Fruit fly (Drosophila melanogaster): Measurements from ENCODE around the gene HGTX.
A peak's percentile ranks its signal among the peaks of the same experiment; 100 is the strongest.

Gene HGTX

DNA sequence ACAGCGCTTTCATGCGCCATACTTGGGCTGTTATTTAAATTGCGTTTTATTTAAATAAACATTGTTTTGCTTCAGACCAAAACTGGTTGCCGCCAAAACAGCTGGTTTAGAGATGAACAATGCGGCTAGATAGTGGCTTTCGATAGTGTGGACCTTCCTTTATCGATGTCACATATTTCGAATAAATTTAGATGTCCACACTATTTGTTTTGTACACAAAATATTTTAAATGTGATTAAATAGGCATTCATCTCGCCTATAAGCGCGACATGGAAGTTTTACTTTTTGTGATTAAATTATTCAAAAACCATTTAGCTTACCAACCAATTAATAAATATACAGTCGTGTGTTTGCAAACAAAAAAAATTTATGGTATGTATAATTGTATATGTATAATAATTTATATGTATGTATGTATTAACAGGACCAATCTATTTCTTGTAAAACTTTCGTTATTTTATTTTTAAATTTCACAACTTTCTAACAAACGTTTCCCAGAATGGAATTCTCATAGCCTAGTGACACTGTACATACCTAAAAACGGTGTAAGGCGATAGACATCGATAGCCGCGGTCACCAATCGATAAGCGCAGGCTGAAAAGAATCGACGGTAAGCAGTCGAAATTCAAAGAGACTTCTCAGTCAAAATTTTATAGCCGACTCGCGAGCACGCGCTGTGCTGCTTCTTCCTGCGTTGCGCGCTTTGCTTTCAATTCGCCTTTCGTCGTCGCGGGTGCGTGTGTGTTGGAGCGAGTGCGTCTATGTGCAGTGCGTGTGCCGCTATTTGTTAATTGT, 32.8 kb upstream of the HGTX start, which contains the start of the genes RecQ5 and dlp (continued):
- TF ChIP-seq vfl (GFP tag; optimal IDR thresholded peaks at IDR 0.05) = peak; percentile 74
- peak; percentile 77 for TF ChIP-seq B-H2 (GFP tag; optimal IDR thresholded peaks at IDR 0.05)
- no peak for TF ChIP-seq CG11696 (GFP tag; IDR thresholded peaks at IDR 0.05)
- TF ChIP-seq Scr (GFP tag; IDR thresholded peaks at IDR 0.05; ENCODE audit: partially characterized antibody) = peak; percentile 81
- peak; percentile 38 for TF ChIP-seq CG4617 (GFP tag; optimal IDR thresholded peaks at IDR 0.05; ENCODE audit: borderline replicate concordance)
- peak; percentile 45 for TF ChIP-seq Atf-2 (GFP tag; optimal IDR thresholded peaks at IDR 0.05)
- no peak for TF ChIP-seq fru (optimal IDR thresholded peaks at IDR 0.05)
- peak; percentile 45 for TF ChIP-seq Lhr (GFP tag; optimal IDR thresholded peaks at IDR 0.05)
- TF ChIP-seq kni (GFP tag; optimal IDR thresholded peaks at IDR 0.05) = peak; percentile 35
- TF ChIP-seq TFAM (GFP tag; optimal IDR thresholded peaks at IDR 0.05) = no peak
- peak; percentile 11 for TF ChIP-seq pfk (GFP tag; optimal IDR thresholded peaks at IDR 0.05)
- peak; percentile 5 for TF ChIP-seq CG7928 (GFP tag; optimal IDR thresholded peaks at IDR 0.05)
- no peak for TF ChIP-seq gt (GFP tag; IDR thresholded peaks at IDR 0.05)
- TF ChIP-seq toy (GFP tag; IDR thresholded peaks at IDR 0.05) = no peak
- TF ChIP-seq sc (optimal IDR thresholded peaks at IDR 0.05) = no peak
- TF ChIP-seq sc (GFP tag; optimal IDR thresholded peaks at IDR 0.05) = peak; percentile 66
- peak; percentile 89 for TF ChIP-seq CG13775 (GFP tag; optimal IDR thresholded peaks at IDR 0.05)
- peak; percentile 66 for TF ChIP-seq BtbVII (GFP tag; optimal IDR thresholded peaks at IDR 0.05)
- no peak for TF ChIP-seq CG8359 (GFP tag; optimal IDR thresholded peaks at IDR 0.05; ENCODE audit: borderline replicate concordance)
- TF ChIP-seq h (optimal IDR thresholded peaks at IDR 0.05) = no peak
- peak; percentile 80 for TF ChIP-seq sug (tag; optimal IDR thresholded peaks at IDR 0.05)
- TF ChIP-seq Hey (tag; optimal IDR thresholded peaks at IDR 0.05) = peak; percentile 41
- peak; percentile 27 for TF ChIP-seq kah (GFP tag; optimal IDR thresholded peaks at IDR 0.05)
- TF ChIP-seq Blimp-1 (GFP tag; optimal IDR thresholded peaks at IDR 0.05) = peak; percentile 69
- no peak for TF ChIP-seq croc (GFP tag; conservative IDR thresholded peaks at IDR 0.05)
- peak; percentile 82 for TF ChIP-seq CG2199 (GFP tag; IDR thresholded peaks at IDR 0.05)
- TF ChIP-seq MTF-1 (GFP tag; optimal IDR thresholded peaks at IDR 0.05; ENCODE audit: borderline replicate concordance) = peak; percentile 68
- peak; percentile 67 for TF ChIP-seq CG17361 (GFP tag; IDR thresholded peaks at IDR 0.05)
- TF ChIP-seq da (GFP tag; optimal IDR thresholded peaks at IDR 0.05) = no peak
- peak; percentile 3 for TF ChIP-seq CG17186 (GFP tag; optimal IDR thresholded peaks at IDR 0.05)
- peak; percentile 55 for TF ChIP-seq NC2β (GFP tag; optimal IDR thresholded peaks at IDR 0.05)
- peak; percentile 58 for TF ChIP-seq CG11247 (GFP tag; IDR thresholded peaks at IDR 0.05)
- peak; percentile 58; the same call in 1 of the 3 replicates for TF ChIP-seq ase (GFP tag; IDR thresholded peaks at IDR 0.05)
- TF ChIP-seq Fer3 (tag; optimal IDR thresholded peaks at IDR 0.05) = peak; percentile 61
- TF ChIP-seq zf30C (GFP tag; optimal IDR thresholded peaks at IDR 0.05) = peak; percentile 25
- TF ChIP-seq Xbp1 (GFP tag; optimal IDR thresholded peaks at IDR 0.05) = peak; percentile 89
- TF ChIP-seq chif (GFP tag; optimal IDR thresholded peaks at IDR 0.05) = peak in 1 of 2 experiments; percentile 49
- no peak for TF ChIP-seq CTCF (GFP tag; optimal IDR thresholded peaks at IDR 0.05)
- TF ChIP-seq CG14050 (GFP tag; IDR thresholded peaks at IDR 0.05) = no peak; the same call in 1 of the 3 replicates
- TF ChIP-seq vvl (GFP tag; IDR thresholded peaks at IDR 0.05) = peak; percentile 84
- TF ChIP-seq eyg (GFP tag; optimal IDR thresholded peaks at IDR 0.05) = no peak
- TF ChIP-seq psq (GFP tag; optimal IDR thresholded peaks at IDR 0.05) = peak; percentile 39
- TF ChIP-seq stwl (tag; optimal IDR thresholded peaks at IDR 0.05) = peak; percentile 54
- TF ChIP-seq run (tag; optimal IDR thresholded peaks at IDR 0.05) = peak; percentile 57
- peak; percentile 62 for TF ChIP-seq CG8944 (GFP tag; optimal IDR thresholded peaks at IDR 0.05)
- TF ChIP-seq CG42726 (GFP tag; IDR thresholded peaks at IDR 0.05; ENCODE audit: partially characterized antibody) = peak; percentile 96
- TF ChIP-seq D (optimal IDR thresholded peaks at IDR 0.05) = no peak
- TF ChIP-seq D (GFP tag; optimal IDR thresholded peaks at IDR 0.05) = peak; percentile 57
- TF ChIP-seq CG12744 (GFP tag; optimal IDR thresholded peaks at IDR 0.05) = peak; percentile 12
- TF ChIP-seq ap (GFP tag; IDR thresholded peaks at IDR 0.05) = peak; percentile 64
- peak; percentile 84 for TF ChIP-seq Dll (GFP tag; IDR thresholded peaks at IDR 0.05; ENCODE audit: partially characterized antibody)
